Worm (Caenorhabditis elegans): Measurements from ENCODE around the gene math-9.

DNA sequence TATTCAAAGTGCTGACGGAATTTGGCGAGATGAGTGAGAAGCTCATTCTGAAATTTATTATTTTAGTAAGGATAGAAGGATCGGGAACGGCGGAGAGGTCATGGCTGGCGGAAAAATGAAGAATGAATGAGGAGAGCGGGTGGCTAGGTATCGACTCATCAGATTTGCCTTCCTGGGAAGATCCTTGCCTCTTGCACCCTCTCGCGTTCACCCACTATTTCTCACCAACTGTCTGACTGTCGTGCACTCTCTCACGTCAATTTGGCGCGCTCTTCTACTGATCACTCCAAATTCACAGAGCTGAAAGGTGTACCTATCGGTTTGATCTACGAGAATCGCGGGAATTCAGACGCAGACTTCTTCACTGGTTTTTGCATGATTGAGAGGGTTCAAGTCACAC, 42.5 kb downstream of the math-9 start, which contains the start of gene fbxb-97:
- no peak for TF ChIP-seq sox-4 (tag; optimal IDR thresholded peaks at IDR 0.05)
- no peak for TF ChIP-seq tbx-7 (tag; optimal IDR thresholded peaks at IDR 0.05)
- TF ChIP-seq ceh-9 (tag; optimal IDR thresholded peaks at IDR 0.05), result no peak
- TF ChIP-seq fkh-10 (GFP tag; optimal IDR thresholded peaks at IDR 0.05), result no peak
- no peak for TF ChIP-seq odd-2 (tag; optimal IDR thresholded peaks at IDR 0.05)
- TF ChIP-seq nfya-1 (tag; optimal IDR thresholded peaks at IDR 0.05), result no peak
- no peak for TF ChIP-seq ceh-30 (tag; optimal IDR thresholded peaks at IDR 0.05)
- no peak for TF ChIP-seq K02D7.2 (tag; optimal IDR thresholded peaks at IDR 0.05)
- TF ChIP-seq eyg-1 (tag; optimal IDR thresholded peaks at IDR 0.05), result no peak
- no peak for TF ChIP-seq dve-1 (tag; optimal IDR thresholded peaks at IDR 0.05)
- no peak for TF ChIP-seq ama-1 (optimal IDR thresholded peaks at IDR 0.05)

Measured in whole organism, late embryonic.